Fruit fly (Drosophila melanogaster): Measurements from ENCODE around the gene snRNP-U1-70K.
A peak's percentile ranks its signal among the peaks of the same experiment; 100 is the strongest.

snRNP-U1-70K gene

dm6 chr2L:6960165-6960564 is 11.4 kb downstream of the snRNP-U1-70K start, which contains the start of the genes Atac1 and Hmgcl (continued):
- no peak for TF ChIP-seq run (tag; optimal IDR thresholded peaks at IDR 0.05)
- TF ChIP-seq CG33213 (GFP tag; optimal IDR thresholded peaks at IDR 0.05), result no peak
- TF ChIP-seq CG43689 (GFP tag; IDR thresholded peaks at IDR 0.05), result no peak
- no peak for TF ChIP-seq CG12104 (GFP tag; optimal IDR thresholded peaks at IDR 0.05)
- no peak for TF ChIP-seq E2f1 (GFP tag; IDR thresholded peaks at IDR 0.05)
- TF ChIP-seq tin (GFP tag; optimal IDR thresholded peaks at IDR 0.05), result no peak
- TF ChIP-seq onecut (GFP tag; IDR thresholded peaks at IDR 0.05), result no peak
- TF ChIP-seq Sry-δ (GFP tag; optimal IDR thresholded peaks at IDR 0.05), result peak; percentile 76
- TF ChIP-seq slbo (GFP tag; IDR thresholded peaks at IDR 0.05), result no peak
- TF ChIP-seq kah (GFP tag; optimal IDR thresholded peaks at IDR 0.05), result no peak
- peak; percentile 65 for TF ChIP-seq Dref (GFP tag; IDR thresholded peaks at IDR 0.05)
- peak; percentile 46; the same call in 1 of the 2 replicates for TF ChIP-seq unc-4 (GFP tag; IDR thresholded peaks at IDR 0.05; ENCODE audit: partially characterized antibody)
- TF ChIP-seq br (optimal IDR thresholded peaks at IDR 0.05), result no peak
- no peak for TF ChIP-seq fru (optimal IDR thresholded peaks at IDR 0.05)
- peak; percentile 17 for TF ChIP-seq dm (GFP tag; optimal IDR thresholded peaks at IDR 0.05)
- no peak for TF ChIP-seq CG30403 (GFP tag; optimal IDR thresholded peaks at IDR 0.05)
- no peak for TF ChIP-seq rib (GFP tag; IDR thresholded peaks at IDR 0.05)
- peak in 1 of 2 experiments; percentile 87 for TF ChIP-seq Pdp1 (GFP tag; optimal IDR thresholded peaks at IDR 0.05)
- peak; percentile 53 for TF ChIP-seq CG13287 (GFP tag; IDR thresholded peaks at IDR 0.05; ENCODE audit: partially characterized antibody)
- no peak for TF ChIP-seq Sox102F (GFP tag; optimal IDR thresholded peaks at IDR 0.05)
- TF ChIP-seq vvl (GFP tag; IDR thresholded peaks at IDR 0.05), result 0 out of 2 replicates have a peak, but pooled peaks have one; percentile 32
- TF ChIP-seq ssp (GFP tag; IDR thresholded peaks at IDR 0.05), result no peak
- TF ChIP-seq BEAF-32 (GFP tag; optimal IDR thresholded peaks at IDR 0.05), result peak; percentile 35
- no peak for TF ChIP-seq ro (GFP tag; IDR thresholded peaks at IDR 0.05)
- TF ChIP-seq CG17802 (tag; optimal IDR thresholded peaks at IDR 0.05), result no peak
- TF ChIP-seq MESR4 (GFP tag; optimal IDR thresholded peaks at IDR 0.05), result peak; percentile 42
- peak in 1 of 2 experiments; percentile 78 for TF ChIP-seq crp (GFP tag; optimal IDR thresholded peaks at IDR 0.05)
- no peak for TF ChIP-seq Ravus (GFP tag; IDR thresholded peaks at IDR 0.05)
- TF ChIP-seq Sry-β (GFP tag; optimal IDR thresholded peaks at IDR 0.05), result no peak
- TF ChIP-seq MBD-R2 (GFP tag; IDR thresholded peaks at IDR 0.05), result peak; percentile 78
- TF ChIP-seq CG17385 (GFP tag; optimal IDR thresholded peaks at IDR 0.05), result peak; percentile 89
- peak; percentile 63 for TF ChIP-seq CG8290 (GFP tag; optimal IDR thresholded peaks at IDR 0.05)
- no peak for TF ChIP-seq CG8290 (tag; optimal IDR thresholded peaks at IDR 0.05)
- TF ChIP-seq lov (optimal IDR thresholded peaks at IDR 0.05), result no peak
- TF ChIP-seq lov (GFP tag; IDR thresholded peaks at IDR 0.05), result no peak
- no peak for TF ChIP-seq CrebB (tag; optimal IDR thresholded peaks at IDR 0.05)
- TF ChIP-seq jigr1 (GFP tag; IDR thresholded peaks at IDR 0.05), result no peak
- no peak for TF ChIP-seq ac (GFP tag; optimal IDR thresholded peaks at IDR 0.05)
- no peak for TF ChIP-seq CG8359 (GFP tag; optimal IDR thresholded peaks at IDR 0.05; ENCODE audit: borderline replicate concordance)
- no peak for TF ChIP-seq slou (GFP tag; optimal IDR thresholded peaks at IDR 0.05)
- no peak for TF ChIP-seq CG10979 (tag; optimal IDR thresholded peaks at IDR 0.05)
- peak; percentile 92 for TF ChIP-seq CG13775 (GFP tag; optimal IDR thresholded peaks at IDR 0.05)
- TF ChIP-seq row (GFP tag; IDR thresholded peaks at IDR 0.05), result peak; percentile 9; the same call in 1 of the 3 replicates
- no peak for TF ChIP-seq Fer1 (GFP tag; optimal IDR thresholded peaks at IDR 0.05)
- no peak for TF ChIP-seq Oaz (GFP tag; IDR thresholded peaks at IDR 0.05)
